Fruit fly (Drosophila melanogaster): ENCODE data around the gene CG17129.

Gene CG17129

dm6 chr3L:726486-727180 is 46.5 kb upstream of the CG17129 start (continued):
- TF ChIP-seq CG9215 (GFP tag; IDR thresholded peaks at IDR 0.05) (no peak), Hey (tag; optimal IDR thresholded peaks at IDR 0.05) (no peak), PHDP (tag; optimal IDR thresholded peaks at IDR 0.05) (no peak), Blimp-1 (GFP tag; optimal IDR thresholded peaks at IDR 0.05) (no peak), CG8924 (tag; optimal IDR thresholded peaks at IDR 0.05) (no peak), aop (GFP tag; IDR thresholded peaks at IDR 0.05) (no peak), row (GFP tag; IDR thresholded peaks at IDR 0.05) (peak; percentile 29; the same call in 1 of the 3 replicates), Rx (GFP tag; IDR thresholded peaks at IDR 0.05) (no peak), Lim3 (GFP tag; IDR thresholded peaks at IDR 0.05) (no peak), Kr (GFP tag; optimal IDR thresholded peaks at IDR 0.05) (peak; percentile 26), CG14050 (GFP tag; IDR thresholded peaks at IDR 0.05) (no peak), nerfin-1 (tag; optimal IDR thresholded peaks at IDR 0.05) (no peak), Hmr (GFP tag; optimal IDR thresholded peaks at IDR 0.05) (no peak), ATbp (GFP tag; optimal IDR thresholded peaks at IDR 0.05) (no peak), pros (GFP tag; optimal IDR thresholded peaks at IDR 0.05) (peak; percentile 27), TFAM (GFP tag; optimal IDR thresholded peaks at IDR 0.05) (no peak), croc (GFP tag; conservative IDR thresholded peaks at IDR 0.05) (no peak), crol (GFP tag; IDR thresholded peaks at IDR 0.05) (0 out of 2 replicates have a peak, but pooled peaks have one; percentile 6), CG17186 (GFP tag; optimal IDR thresholded peaks at IDR 0.05) (no peak), CG7372 (GFP tag; IDR thresholded peaks at IDR 0.05) (no peak)

- TF ChIP-seq gfzf (GFP tag; optimal IDR thresholded peaks at IDR 0.05), result no peak
- peak; percentile 14 for TF ChIP-seq ab (GFP tag; optimal IDR thresholded peaks at IDR 0.05)
- peak; percentile 82 for TF ChIP-seq sens-2 (GFP tag; IDR thresholded peaks at IDR 0.05)
- TF ChIP-seq CG4424 (GFP tag; optimal IDR thresholded peaks at IDR 0.05), result peak; percentile 87
- peak; percentile 93 for TF ChIP-seq CG16815 (GFP tag; optimal IDR thresholded peaks at IDR 0.05)
- no peak for TF ChIP-seq toy (GFP tag; IDR thresholded peaks at IDR 0.05)
- TF ChIP-seq Kr (GFP tag; optimal IDR thresholded peaks at IDR 0.05), result peak; percentile 82
- peak; percentile 11 for TF ChIP-seq Ets97D (GFP tag; optimal IDR thresholded peaks at IDR 0.05)
- TF ChIP-seq sr (GFP tag; IDR thresholded peaks at IDR 0.05), result no peak
- TF ChIP-seq pho (GFP tag; optimal IDR thresholded peaks at IDR 0.05), result no peak
- peak; percentile 79 for TF ChIP-seq sisA (GFP tag; IDR thresholded peaks at IDR 0.05)
- peak; percentile 4 for TF ChIP-seq CG10565 (GFP tag; optimal IDR thresholded peaks at IDR 0.05)
- no peak for TF ChIP-seq CG3995 (GFP tag; optimal IDR thresholded peaks at IDR 0.05)
- no peak for TF ChIP-seq mld (GFP tag; IDR thresholded peaks at IDR 0.05; ENCODE audit: partially characterized antibody)
- TF ChIP-seq CG8281 (tag; optimal IDR thresholded peaks at IDR 0.05), result peak; percentile 36
- TF ChIP-seq NfI (GFP tag; optimal IDR thresholded peaks at IDR 0.05), result no peak
- no peak for TF ChIP-seq CG31365 (tag; optimal IDR thresholded peaks at IDR 0.05)
- no peak for TF ChIP-seq CG14050 (GFP tag; IDR thresholded peaks at IDR 0.05)
- TF ChIP-seq dati (GFP tag; IDR thresholded peaks at IDR 0.05), result peak; percentile 70
- peak; percentile 55 for TF ChIP-seq ewg (GFP tag; optimal IDR thresholded peaks at IDR 0.05)
- no peak for TF ChIP-seq salm (tag; optimal IDR thresholded peaks at IDR 0.05)
- TF ChIP-seq Bdp1 (GFP tag; optimal IDR thresholded peaks at IDR 0.05), result peak; percentile 43
- TF ChIP-seq fu2 (GFP tag; optimal IDR thresholded peaks at IDR 0.05), result no peak
- TF ChIP-seq Oaz (GFP tag; IDR thresholded peaks at IDR 0.05), result no peak
- peak; percentile 55; the same call in 1 of the 3 replicates for TF ChIP-seq dysf (GFP tag; IDR thresholded peaks at IDR 0.05)
- no peak for TF ChIP-seq al (GFP tag; IDR thresholded peaks at IDR 0.05)
- TF ChIP-seq CoRest (tag; optimal IDR thresholded peaks at IDR 0.05), result peak; percentile 73
- peak; percentile 76 for TF ChIP-seq CG7556 (GFP tag; optimal IDR thresholded peaks at IDR 0.05)
- no peak for TF ChIP-seq fru (optimal IDR thresholded peaks at IDR 0.05)
- TF ChIP-seq Max (GFP tag; optimal IDR thresholded peaks at IDR 0.05), result peak; percentile 66
- TF ChIP-seq Mrtf (GFP tag; IDR thresholded peaks at IDR 0.05), result peak; percentile 51; the same call in 1 of the 3 replicates
- TF ChIP-seq CG10321 (GFP tag; IDR thresholded peaks at IDR 0.05), result no peak
These were observed 45.5 kb upstream of the CG17129 start for dm6 chr3L:725527-726191.
